Fruit fly (Drosophila melanogaster): ENCODE measurements around the gene KrT95D.

KrT95D gene

dm6 chr3R:23964913-23965718, 66.5 kb downstream of the KrT95D start:
- TF ChIP-seq CG5204 (GFP tag; optimal IDR thresholded peaks at IDR 0.05) (no peak), CG1620 (GFP tag; optimal IDR thresholded peaks at IDR 0.05) (no peak), CG7045 (GFP tag; optimal IDR thresholded peaks at IDR 0.05) (no peak), CG12768 (GFP tag; optimal IDR thresholded peaks at IDR 0.05) (no peak), CG11617 (GFP tag; optimal IDR thresholded peaks at IDR 0.05) (no peak)

- TF ChIP-seq CG7101 (tag; optimal IDR thresholded peaks at IDR 0.05) = no peak
- no peak for TF ChIP-seq toe (GFP tag; optimal IDR thresholded peaks at IDR 0.05)
- no peak for TF ChIP-seq Crg-1 (GFP tag; optimal IDR thresholded peaks at IDR 0.05)
- TF ChIP-seq kay (GFP tag; ENCODE audit: borderline replicate concordance) = no peak
- TF ChIP-seq CG11617 (GFP tag; optimal IDR thresholded peaks at IDR 0.05) = no peak
- TF ChIP-seq CG14711 (tag; optimal IDR thresholded peaks at IDR 0.05) = no peak
- peak; percentile 20 for TF ChIP-seq CG7045 (GFP tag; optimal IDR thresholded peaks at IDR 0.05)
- TF ChIP-seq CG1620 (GFP tag; optimal IDR thresholded peaks at IDR 0.05) = no peak
- no peak for TF ChIP-seq Mnt (GFP tag; optimal IDR thresholded peaks at IDR 0.05)
- TF ChIP-seq pad (GFP tag; optimal IDR thresholded peaks at IDR 0.05) = peak; percentile 71
- no peak for TF ChIP-seq CG33017 (tag; optimal IDR thresholded peaks at IDR 0.05)
- TF ChIP-seq Clk (GFP tag; optimal IDR thresholded peaks at IDR 0.05) = no peak
- TF ChIP-seq CG12768 (GFP tag; optimal IDR thresholded peaks at IDR 0.05) = no peak
- TF ChIP-seq Hr96 (GFP tag; optimal IDR thresholded peaks at IDR 0.05) = peak; percentile 9
- TF ChIP-seq CG5204 (GFP tag; optimal IDR thresholded peaks at IDR 0.05) = no peak
- TF ChIP-seq cic (GFP tag; optimal IDR thresholded peaks at IDR 0.05) = no peak
These were observed 68.8 kb downstream of the KrT95D start, which contains the start of gene CG31140 for dm6 chr3R:23962781-23963222. TSS of gene CG31140 (plus strand) at chr3R:23963180.

dm6 chr3R:23960865-23961264, 70.8 kb downstream of the KrT95D start:
- TF ChIP-seq tj (GFP tag; optimal IDR thresholded peaks at IDR 0.05) = no peak
- TF ChIP-seq Hr96 (GFP tag; optimal IDR thresholded peaks at IDR 0.05) = no peak
- TF ChIP-seq bab1 (GFP tag; optimal IDR thresholded peaks at IDR 0.05) = no peak
- TF ChIP-seq CG1620 (GFP tag; optimal IDR thresholded peaks at IDR 0.05) = no peak
- no peak for TF ChIP-seq Crg-1 (GFP tag; optimal IDR thresholded peaks at IDR 0.05)
- no peak for TF ChIP-seq CG5204 (GFP tag; optimal IDR thresholded peaks at IDR 0.05)
- no peak for TF ChIP-seq CG7101 (tag; optimal IDR thresholded peaks at IDR 0.05)
- TF ChIP-seq Mnt (GFP tag; optimal IDR thresholded peaks at IDR 0.05) = no peak
- no peak for TF ChIP-seq cnc (optimal IDR thresholded peaks at IDR 0.05)
- TF ChIP-seq CG11617 (GFP tag; optimal IDR thresholded peaks at IDR 0.05) = no peak
- no peak for TF ChIP-seq toe (GFP tag; optimal IDR thresholded peaks at IDR 0.05)
- TF ChIP-seq CG14711 (tag; optimal IDR thresholded peaks at IDR 0.05) = no peak
- no peak for TF ChIP-seq kay (GFP tag; ENCODE audit: borderline replicate concordance)
- no peak for TF ChIP-seq ovo (GFP tag; optimal IDR thresholded peaks at IDR 0.05)

dm6 chr3R:23958091-23958838, 73.4 kb downstream of the KrT95D start, which contains the start of the genes GluProRS and AP-1sigma:
TSS of gene GluProRS (minus strand) at chr3R:23958391.
TSS of gene AP-1sigma (plus strand) at chr3R:23958651.
- TF ChIP-seq ovo (GFP tag; optimal IDR thresholded peaks at IDR 0.05) (peak; percentile 81), Clk (GFP tag; optimal IDR thresholded peaks at IDR 0.05) (peak; percentile 83), cic (GFP tag; optimal IDR thresholded peaks at IDR 0.05) (peak; percentile 45), Mnt (GFP tag; optimal IDR thresholded peaks at IDR 0.05) (peak; percentile 88), CG5204 (GFP tag; optimal IDR thresholded peaks at IDR 0.05) (peak; percentile 91), CG7101 (tag; optimal IDR thresholded peaks at IDR 0.05) (peak; percentile 88), CG12768 (GFP tag; optimal IDR thresholded peaks at IDR 0.05) (peak; percentile 82), tj (GFP tag; optimal IDR thresholded peaks at IDR 0.05) (peak; percentile 63), CG33017 (tag; optimal IDR thresholded peaks at IDR 0.05) (peak; percentile 73), toe (GFP tag; optimal IDR thresholded peaks at IDR 0.05) (peak; percentile 93), Hr96 (GFP tag; optimal IDR thresholded peaks at IDR 0.05) (peak; percentile 79), cnc (optimal IDR thresholded peaks at IDR 0.05) (no peak), bab1 (GFP tag; optimal IDR thresholded peaks at IDR 0.05) (peak; percentile 89), CG1620 (GFP tag; optimal IDR thresholded peaks at IDR 0.05) (peak; percentile 91), CG14711 (tag; optimal IDR thresholded peaks at IDR 0.05) (peak; percentile 85), CG11617 (GFP tag; optimal IDR thresholded peaks at IDR 0.05) (peak; percentile 83), kay (GFP tag; ENCODE audit: borderline replicate concordance) (no peak), Crg-1 (GFP tag; optimal IDR thresholded peaks at IDR 0.05) (peak; percentile 84), pad (GFP tag; optimal IDR thresholded peaks at IDR 0.05) (peak; percentile 72), CG7045 (GFP tag; optimal IDR thresholded peaks at IDR 0.05) (peak; percentile 83)

- TF ChIP-seq CG33017 (tag; optimal IDR thresholded peaks at IDR 0.05) (no peak), cnc (optimal IDR thresholded peaks at IDR 0.05) (no peak), cic (GFP tag; optimal IDR thresholded peaks at IDR 0.05) (no peak), CG1620 (GFP tag; optimal IDR thresholded peaks at IDR 0.05) (no peak), kay (GFP tag; ENCODE audit: borderline replicate concordance) (no peak), toe (GFP tag; optimal IDR thresholded peaks at IDR 0.05) (no peak), tj (GFP tag; optimal IDR thresholded peaks at IDR 0.05) (no peak), CG11617 (GFP tag; optimal IDR thresholded peaks at IDR 0.05) (no peak), CG7101 (tag; optimal IDR thresholded peaks at IDR 0.05) (no peak), Hr96 (GFP tag; optimal IDR thresholded peaks at IDR 0.05) (no peak), CG14711 (tag; optimal IDR thresholded peaks at IDR 0.05) (no peak), Clk (GFP tag; optimal IDR thresholded peaks at IDR 0.05) (no peak), ovo (GFP tag; optimal IDR thresholded peaks at IDR 0.05) (no peak), pad (GFP tag; optimal IDR thresholded peaks at IDR 0.05) (no peak), Crg-1 (GFP tag; optimal IDR thresholded peaks at IDR 0.05) (no peak), CG5204 (GFP tag; optimal IDR thresholded peaks at IDR 0.05) (no peak)
These were observed 76.2 kb downstream of the KrT95D start for dm6 chr3R:23955380-23955779.
